Worm (Caenorhabditis elegans) whole organism, young adult: ENCODE results near the gene F41G4.8.

Experiments used
- B0035.1 ChIP-seq: sonication (generic microtip); optimal IDR thresholded peaks from 2 replicates; lab custom pipeline; 2016; ENCODE audit warnings: missing genetic modification characterization, mild to moderate bottlenecking, missing compliant biosample characterization, missing genotype, missing genetic modification reagents
- B0336.3 ChIP-seq: fragments of 200-800 bp; sonication (Bioruptor generic); IDR thresholded peaks from 2 replicates; pipeline ENCODE4 v1.3.6; 2022; ENCODE audit warnings: missing genetic modification characterization, missing compliant biosample characterization
- C06A6.2 ChIP-seq: fragments of 200-800 bp; sonication (Bioruptor generic); conservative IDR thresholded peaks from 2 replicates; pipeline ENCODE4 v1.3.6; 2022; ENCODE audit warnings: missing genetic modification characterization, missing compliant biosample characterization
- F22D6.2 ChIP-seq: sonication (generic microtip); optimal IDR thresholded peaks from 2 replicates; lab custom pipeline; 2016; ENCODE audit warnings: mild to moderate bottlenecking, missing genetic modification characterization, missing compliant biosample characterization
- F23B12.7 ChIP-seq: sonication (generic microtip); optimal IDR thresholded peaks from 2 replicates; lab custom pipeline; 2017; ENCODE audit warnings: missing genetic modification characterization, mild to moderate bottlenecking, missing compliant biosample characterization, antibody characterized with exemption, moderate library complexity; ENCODE audit not compliant: insufficient read depth
- F33H1.4 ChIP-seq: fragments of 200-800 bp; sonication (Bioruptor generic); IDR thresholded peaks from 2 replicates; pipeline ENCODE4 v1.3.6; 2022; ENCODE audit warnings: missing genetic modification reagents, missing genetic modification characterization, missing compliant biosample characterization
- F39B2.1 ChIP-seq: fragments of 200-800 bp; sonication (Bioruptor generic); IDR thresholded peaks from 2 replicates; pipeline ENCODE4 v1.3.6; 2022; ENCODE audit warnings: missing genetic modification reagents, missing genetic modification characterization, missing compliant biosample characterization
- F52B5.7 ChIP-seq: sonication (generic microtip); optimal IDR thresholded peaks from 2 replicates; lab custom pipeline; 2016; ENCODE audit warnings: mild to moderate bottlenecking, missing genetic modification characterization, missing compliant biosample characterization
- F57C9.4 ChIP-seq: sonication (generic microtip); optimal IDR thresholded peaks from 2 replicates; lab custom pipeline; 2017; ENCODE audit warnings: mild to moderate bottlenecking, missing genetic modification characterization, missing compliant biosample characterization
- Y56A3A.18 ChIP-seq: fragments of 200-800 bp; sonication (Bioruptor generic); IDR thresholded peaks from 2 replicates; pipeline ENCODE4 v1.3.6; 2022; ENCODE audit warnings: missing genetic modification reagents, missing genetic modification characterization, missing compliant biosample characterization
- Y67H2A.10 ChIP-seq: fragments of 200-800 bp; sonication (Bioruptor generic); conservative IDR thresholded peaks from 2 replicates; pipeline ENCODE4 v1.3.6; 2022; ENCODE audit warnings: missing genetic modification reagents, missing genetic modification characterization, missing compliant biosample characterization
- ZK185.1 ChIP-seq: sonication (generic microtip); optimal IDR thresholded peaks from 2 replicates; lab custom pipeline; 2016; ENCODE audit warnings: mild to moderate bottlenecking, missing genetic modification characterization, missing compliant biosample characterization; ENCODE audit not compliant: poor library complexity, severe bottlenecking
- ama-1 ChIP-seq, 3 experiments: fragments of 150-350 bp in 1 of 3; sonication (generic microtip) in 2 of 3; optimal IDR thresholded peaks; 2 replicates each; lab custom pipeline; 2014 to 2018; ENCODE audit warnings: missing biosample characterization in 2 of 3, missing genetic modification characterization in 2 of 3, missing genetic modification reagents in 2 of 3
- aptf-3 ChIP-seq: fragments of 200-800 bp; sonication (Bioruptor generic); IDR thresholded peaks from 2 replicates; pipeline ENCODE4 v1.3.6; 2022; ENCODE audit warnings: missing genetic modification characterization, missing compliant biosample characterization
- atf-7 ChIP-seq: sonication (generic microtip); optimal IDR thresholded peaks from 2 replicates; lab custom pipeline; 2017; ENCODE audit warnings: mild to moderate bottlenecking, missing genetic modification characterization, missing compliant biosample characterization
- attf-3 ChIP-seq: fragments of 200-800 bp; sonication (Bioruptor generic); conservative IDR thresholded peaks from 2 replicates; pipeline ENCODE4 v1.3.6; 2022; ENCODE audit warnings: missing genetic modification reagents, missing genetic modification characterization, missing compliant biosample characterization
- ceh-79 ChIP-seq: sonication (generic microtip); optimal IDR thresholded peaks from 2 replicates; lab custom pipeline; 2017; ENCODE audit warnings: mild to moderate bottlenecking, missing genetic modification characterization, missing compliant biosample characterization
- dox-1 ChIP-seq: fragments of 200-800 bp; sonication (Bioruptor generic); IDR thresholded peaks from 2 replicates; pipeline ENCODE4 v1.3.6; 2022; ENCODE audit warnings: missing genetic modification reagents, missing genetic modification characterization, missing compliant biosample characterization
- efl-1 ChIP-seq: fragments of 150-350 bp; optimal IDR thresholded peaks from 2 replicates; lab custom pipeline; 2014; ENCODE audit warnings: missing biosample characterization, missing genetic modification reagents, missing genetic modification characterization
- egl-44 ChIP-seq: fragments of 200-800 bp; sonication (Bioruptor generic); IDR thresholded peaks from 2 replicates; pipeline ENCODE4 v1.3.6; 2022; ENCODE audit warnings: missing genetic modification reagents, missing genetic modification characterization, missing compliant biosample characterization
- egrh-3 ChIP-seq: fragments of 200-800 bp; sonication (Bioruptor generic); IDR thresholded peaks from 2 replicates; pipeline ENCODE4 v1.3.6; 2022; ENCODE audit warnings: missing genetic modification reagents, missing genetic modification characterization, missing compliant biosample characterization
- ets-4 ChIP-seq: fragments of 200-800 bp; sonication (Bioruptor generic); optimal IDR thresholded peaks from 2 replicates; lab custom pipeline; 2018; ENCODE audit warnings: mild to moderate bottlenecking, missing genetic modification characterization, missing compliant biosample characterization
- him-1 ChIP-seq: sonication (generic microtip); optimal IDR thresholded peaks from 2 replicates; lab custom pipeline; 2016; ENCODE audit warnings: missing genotype, missing genetic modification reagents, missing genetic modification characterization, missing compliant biosample characterization
- hrde-1 ChIP-seq: sonication (generic microtip); optimal IDR thresholded peaks from 2 replicates; lab custom pipeline; 2016; ENCODE audit warnings: missing genetic modification characterization, mild to moderate bottlenecking, missing compliant biosample characterization, moderate library complexity, missing genotype, missing genetic modification reagents, borderline replicate concordance
- let-526 ChIP-seq: fragments of 200-800 bp; sonication (Bioruptor generic); IDR thresholded peaks from 2 replicates; pipeline ENCODE4 v1.3.6; 2022; ENCODE audit warnings: missing genetic modification reagents, missing genetic modification characterization, missing compliant biosample characterization
- let-607 ChIP-seq, 2 experiments: fragments of 200-800 bp in 1 of 2; sonication (Bioruptor generic) in 1 of 2; sonication (generic microtip) in 1 of 2; optimal IDR thresholded peaks; 2 replicates each; lab custom pipeline; 2016 to 2018; ENCODE audit warnings: mild to moderate bottlenecking in 2 of 2, missing compliant biosample characterization in 2 of 2, missing genetic modification characterization in 2 of 2, moderate library complexity in 2 of 2, missing genotype in 1 of 2
- lin-40 ChIP-seq: sonication (generic microtip); optimal IDR thresholded peaks from 2 replicates; lab custom pipeline; 2016; ENCODE audit warnings: missing genetic modification characterization, mild to moderate bottlenecking, missing compliant biosample characterization, missing genotype, missing genetic modification reagents
- lir-1 ChIP-seq: fragments of 200-800 bp; sonication (Bioruptor generic); conservative IDR thresholded peaks from 2 replicates; pipeline ENCODE4 v1.3.6; 2022; ENCODE audit warnings: missing genetic modification reagents, missing genetic modification characterization, missing compliant biosample characterization
- lsy-27 ChIP-seq: sonication (generic microtip); optimal IDR thresholded peaks from 2 replicates; lab custom pipeline; 2017; ENCODE audit warnings: missing genetic modification characterization, mild to moderate bottlenecking, missing compliant biosample characterization, antibody characterized with exemption, missing genotype, borderline replicate concordance; ENCODE audit not compliant: insufficient read depth
- madf-3 ChIP-seq: fragments of 200-800 bp; sonication (Bioruptor generic); IDR thresholded peaks from 2 replicates; pipeline ENCODE4 v1.3.6; 2022; ENCODE audit warnings: missing genetic modification reagents, missing genetic modification characterization, missing compliant biosample characterization
- madf-8 ChIP-seq: fragments of 200-800 bp; sonication (Bioruptor generic); conservative IDR thresholded peaks from 2 replicates; pipeline ENCODE4 v1.3.6; 2022; ENCODE audit warnings: missing genetic modification reagents, missing genetic modification characterization, missing compliant biosample characterization
- mcd-1 ChIP-seq: fragments of 200-800 bp; sonication (Bioruptor generic); IDR thresholded peaks from 2 replicates; pipeline ENCODE4 v1.3.6; 2022; ENCODE audit warnings: missing genetic modification reagents, missing genetic modification characterization, missing compliant biosample characterization
- nfyb-1 ChIP-seq: fragments of 200-800 bp; sonication (Bioruptor generic); IDR thresholded peaks from 2 replicates; pipeline ENCODE4 v1.3.6; 2022; ENCODE audit warnings: missing genetic modification reagents, missing genetic modification characterization, missing compliant biosample characterization
- nhr-120 ChIP-seq: fragments of 200-800 bp; sonication (Bioruptor generic); IDR thresholded peaks from 2 replicates; pipeline ENCODE4 v1.3.6; 2022; ENCODE audit warnings: missing genetic modification characterization, missing compliant biosample characterization
- nhr-80 ChIP-seq: sonication (generic microtip); optimal IDR thresholded peaks from 2 replicates; lab custom pipeline; 2016; ENCODE audit warnings: missing genetic modification characterization, missing compliant biosample characterization
- pbrm-1 ChIP-seq: fragments of 200-800 bp; sonication (Bioruptor generic); IDR thresholded peaks from 2 replicates; pipeline ENCODE4 v1.3.6; 2022; ENCODE audit warnings: missing genetic modification reagents, missing genetic modification characterization, missing compliant biosample characterization
- snpc-1.3 ChIP-seq: sonication (generic microtip); optimal IDR thresholded peaks from 2 replicates; lab custom pipeline; 2017; ENCODE audit warnings: missing genetic modification characterization, mild to moderate bottlenecking, missing compliant biosample characterization, antibody characterized with exemption, moderate library complexity, missing genotype, missing genetic modification reagents; ENCODE audit not compliant: insufficient read depth
- tlf-1 ChIP-seq: fragments of 200-800 bp; sonication (Bioruptor generic); optimal IDR thresholded peaks from 2 replicates; lab custom pipeline; 2018; ENCODE audit warnings: mild to moderate bottlenecking, missing genetic modification characterization, missing compliant biosample characterization
- zfh-2 ChIP-seq: fragments of 200-800 bp; sonication (Bioruptor generic); conservative IDR thresholded peaks from 2 replicates; pipeline ENCODE4 v1.3.6; 2022; ENCODE audit warnings: missing genetic modification reagents, missing genetic modification characterization, missing compliant biosample characterization
- ztf-22 ChIP-seq: fragments of 200-800 bp; sonication (Bioruptor generic); optimal IDR thresholded peaks from 2 replicates; lab custom pipeline; 2018; ENCODE audit warnings: mild to moderate bottlenecking, missing genetic modification characterization, moderate library complexity, missing compliant biosample characterization
- ztf-3 ChIP-seq: fragments of 200-800 bp; sonication (Bioruptor generic); optimal IDR thresholded peaks from 2 replicates; lab custom pipeline; 2018; ENCODE audit warnings: mild to moderate bottlenecking, missing genetic modification characterization, missing compliant biosample characterization

The F41G4.8 gene

DNA sequence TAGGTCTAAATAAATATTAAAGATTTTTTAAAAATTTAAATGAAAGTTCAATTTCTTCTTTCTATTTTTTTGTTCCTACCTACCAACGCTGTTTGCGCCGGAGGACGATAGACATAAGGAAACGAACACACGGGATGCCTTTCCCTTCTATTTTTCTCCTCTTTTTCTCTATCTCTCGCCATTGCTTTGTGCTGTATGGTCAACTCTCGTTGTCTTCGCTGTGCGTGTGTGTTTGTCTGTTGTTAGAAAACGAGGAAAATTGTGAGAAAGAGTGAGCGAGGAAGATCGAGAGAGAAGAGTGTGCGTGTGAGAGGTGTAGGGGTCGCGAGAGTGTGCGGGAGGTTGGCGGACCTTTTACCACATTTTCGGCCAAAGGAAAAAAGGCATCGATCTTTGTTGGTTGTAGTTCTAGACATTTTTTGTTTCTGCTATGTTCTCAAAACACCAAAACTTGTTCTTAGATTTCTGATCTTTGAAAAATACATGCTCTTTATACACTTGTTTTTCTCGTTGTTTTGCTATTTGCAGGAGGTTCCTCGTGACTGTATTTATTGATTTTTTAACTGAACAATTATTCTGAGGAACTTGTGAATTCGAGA is 45.7 kb downstream of the F41G4.8 start (continued):
- peak; percentile 44; the same call in 1 of the 2 replicates for TF ChIP-seq dox-1
- TF ChIP-seq snpc-1.3 (tag; lab: Kevin White, UChicago): no peak
- no peak for TF ChIP-seq him-1
- TF ChIP-seq Y67H2A.10 (GFP tag; lab: Robert Waterston, UW): no peak
- TF ChIP-seq Y56A3A.18 (GFP tag; lab: Robert Waterston, UW): 0 out of 2 replicates have a peak, but pooled peaks have one; percentile 4
- TF ChIP-seq aptf-3 (GFP tag; lab: Robert Waterston, UW): no peak
- TF ChIP-seq nhr-80 (tag; lab: Kevin White, UChicago): no peak
- no peak for TF ChIP-seq B0035.1 (tag; lab: Kevin White, UChicago)
- TF ChIP-seq F23B12.7: no peak
- TF ChIP-seq nfyb-1 (GFP tag; lab: Robert Waterston, UW): peak; percentile 40; the same call in 1 of the 2 replicates
- no peak for TF ChIP-seq egl-44 (GFP tag; lab: Robert Waterston, UW)
- TF ChIP-seq F52B5.7: no peak

DNA sequence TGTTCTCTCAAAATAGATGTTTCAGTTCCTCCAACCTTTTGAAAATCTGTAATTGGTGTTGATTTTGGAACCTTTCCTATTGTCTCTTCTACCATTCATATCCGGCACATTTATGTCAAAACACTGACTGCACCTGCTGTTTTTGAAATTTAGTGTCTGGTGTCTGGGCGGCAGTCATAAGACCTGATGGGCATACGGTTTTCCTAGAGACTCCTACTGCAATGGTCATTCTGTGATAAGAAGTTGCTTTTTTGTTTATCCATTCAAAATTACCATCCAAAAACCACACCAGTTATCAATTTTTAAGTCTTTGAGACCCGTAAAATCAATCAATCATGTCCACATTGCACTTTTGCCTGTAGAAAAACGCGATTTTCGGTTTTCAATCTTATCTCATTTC is 46.2 kb downstream of the F41G4.8 start:
- peak in 1 of 2 experiments; percentile 28 for TF ChIP-seq let-607 (tag; optimal IDR thresholded peaks at IDR 0.05; lab: Kevin White, UChicago)
- TF ChIP-seq pbrm-1 (GFP tag; lab: Robert Waterston, UW): no peak
- peak; percentile 4 for TF ChIP-seq atf-7 (tag; lab: Kevin White, UChicago)
- peak; percentile 52 for TF ChIP-seq ztf-22
- TF ChIP-seq nhr-80 (tag; lab: Kevin White, UChicago): peak; percentile 63

DNA sequence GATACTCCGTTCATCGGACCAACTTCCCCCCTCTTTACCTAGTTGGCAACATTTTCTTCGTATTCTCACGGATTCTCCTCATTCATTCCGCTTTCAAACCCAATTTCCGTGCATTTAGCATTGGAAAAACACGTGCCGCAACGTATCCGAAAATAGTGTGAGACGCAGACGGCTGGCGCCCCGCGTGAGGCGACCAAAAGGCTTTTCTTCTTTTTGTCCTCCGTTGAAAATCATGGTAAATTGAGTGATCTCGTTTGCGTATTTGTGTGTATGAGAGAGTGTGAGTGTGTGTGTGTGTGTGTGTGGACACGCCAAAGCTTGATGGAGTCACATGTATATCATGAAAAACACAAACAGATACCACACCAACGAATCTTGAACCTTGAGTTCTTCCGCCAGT is 48.0 kb downstream of the F41G4.8 start:
- TF ChIP-seq snpc-1.3 (tag; lab: Kevin White, UChicago) (no peak), lin-40 (tag; lab: Kevin White, UChicago) (peak; percentile 90), C06A6.2 (GFP tag; lab: Robert Waterston, UW) (peak; percentile 74), B0336.3 (peak; percentile 89), F22D6.2 (tag; lab: Kevin White, UChicago) (peak; percentile 66), ama-1 (optimal IDR thresholded peaks at IDR 0.05; lab: Kevin White, UChicago) (peak; percentile 59), ama-1 (GFP tag; optimal IDR thresholded peaks at IDR 0.05; lab: Kevin White, UChicago) (no peak), F39B2.1 (no peak), let-526 (GFP tag; lab: Robert Waterston, UW) (peak; percentile 74; the same call in 1 of the 2 replicates), tlf-1 (peak; percentile 64), F57C9.4 (no peak), mcd-1 (GFP tag; lab: Robert Waterston, UW) (peak; percentile 61), lir-1 (GFP tag; lab: Robert Waterston, UW) (peak; percentile 73), ZK185.1 (peak; percentile 52), ztf-3 (peak; percentile 81), madf-8 (GFP tag; lab: Robert Waterston, UW) (no peak), attf-3 (peak; percentile 52; the same call in 1 of the 2 replicates), efl-1 (GFP tag; lab: Kevin White, UChicago) (no peak), nfyb-1 (GFP tag; lab: Robert Waterston, UW) (peak; percentile 88), nhr-80 (tag; lab: Kevin White, UChicago) (peak; percentile 82), him-1 (no peak), lsy-27 (tag; lab: Kevin White, UChicago) (no peak), hrde-1 (tag; lab: Kevin White, UChicago) (no peak), pbrm-1 (GFP tag; lab: Robert Waterston, UW) (peak; percentile 65), ceh-79 (tag; lab: Kevin White, UChicago) (no peak), Y67H2A.10 (GFP tag; lab: Robert Waterston, UW) (peak; percentile 15; the same call in 1 of the 2 replicates), zfh-2 (GFP tag; lab: Robert Waterston, UW) (peak; percentile 91), egrh-3 (GFP tag; lab: Robert Waterston, UW) (0 out of 2 replicates have a peak, but pooled peaks have one; percentile 9), F33H1.4 (GFP tag; lab: Robert Waterston, UW) (no peak), nhr-120 (GFP tag; lab: Robert Waterston, UW) (no peak), dox-1 (peak; percentile 69), madf-3 (GFP tag; lab: Robert Waterston, UW) (0 out of 2 replicates have a peak, but pooled peaks have one; percentile 53), ets-4 (peak; percentile 45)
